Fruit fly (Drosophila melanogaster): ENCODE results near the gene CG5916.

The CG5916 gene

dm6 chr3R:16154682-16155081 lies 7.9 kb downstream of the CG5916 start, which contains the start of gene CG6006:
CG6006 (plus strand) TSS chr3R:16154982.
- no peak for TF ChIP-seq mld (GFP tag; IDR thresholded peaks at IDR 0.05; ENCODE audit: partially characterized antibody)
- TF ChIP-seq ac (GFP tag; optimal IDR thresholded peaks at IDR 0.05) = no peak
- no peak for TF ChIP-seq fd96Cb (tag; optimal IDR thresholded peaks at IDR 0.05)
- no peak for TF ChIP-seq CG6654 (GFP tag; optimal IDR thresholded peaks at IDR 0.05)
- no peak for TF ChIP-seq Hey (tag; optimal IDR thresholded peaks at IDR 0.05)
- no peak for TF ChIP-seq disco-r (GFP tag; optimal IDR thresholded peaks at IDR 0.05)
- TF ChIP-seq org-1 (GFP tag; optimal IDR thresholded peaks at IDR 0.05) = no peak
- no peak for TF ChIP-seq CG7928 (GFP tag; optimal IDR thresholded peaks at IDR 0.05)
- TF ChIP-seq ems (GFP tag; optimal IDR thresholded peaks at IDR 0.05) = no peak
- TF ChIP-seq Med (GFP tag) = peak; percentile 28
- TF ChIP-seq Camta (GFP tag; optimal IDR thresholded peaks at IDR 0.05) = no peak
- TF ChIP-seq Deaf1 (tag; optimal IDR thresholded peaks at IDR 0.05) = peak; percentile 42
- TF ChIP-seq sens (GFP tag) = no peak
- TF ChIP-seq Aef1 (GFP tag; IDR thresholded peaks at IDR 0.05) = no peak
- no peak for TF ChIP-seq CkIIα-i1 (GFP tag; IDR thresholded peaks at IDR 0.05)
- TF ChIP-seq CG8281 (tag; optimal IDR thresholded peaks at IDR 0.05) = no peak
- TF ChIP-seq Mrtf (GFP tag; IDR thresholded peaks at IDR 0.05) = no peak

- peak; percentile 49 for TF ChIP-seq nerfin-1 (tag; optimal IDR thresholded peaks at IDR 0.05)
- no peak for TF ChIP-seq Nf-YB (GFP tag; optimal IDR thresholded peaks at IDR 0.05)
These were observed 9.2 kb downstream of the CG5916 start for dm6 chr3R:16156032-16156431.

- TF ChIP-seq Adf1 (GFP tag; IDR thresholded peaks at IDR 0.05) (peak; percentile 98), CG2678 (tag; optimal IDR thresholded peaks at IDR 0.05) (peak; percentile 77), Nf-YB (GFP tag; optimal IDR thresholded peaks at IDR 0.05) (peak; percentile 35), rib (GFP tag; IDR thresholded peaks at IDR 0.05) (peak; percentile 50; the same call in 1 of the 2 replicates), Dad (GFP tag; optimal IDR thresholded peaks at IDR 0.05) (peak; percentile 14), tio (GFP tag; optimal IDR thresholded peaks at IDR 0.05) (peak; percentile 32), tin (GFP tag; optimal IDR thresholded peaks at IDR 0.05) (no peak), Fer3 (tag; optimal IDR thresholded peaks at IDR 0.05) (peak; percentile 30), Hey (tag; optimal IDR thresholded peaks at IDR 0.05) (no peak), sens (GFP tag) (peak; percentile 71), HmgD (GFP tag; optimal IDR thresholded peaks at IDR 0.05) (no peak), dysf (GFP tag; IDR thresholded peaks at IDR 0.05) (peak; percentile 67; the same call in 2 of the 3 replicates), pan (optimal IDR thresholded peaks at IDR 0.05) (no peak), pan (GFP tag; optimal IDR thresholded peaks at IDR 0.05 in 1 of 2, IDR thresholded peaks at IDR 0.05 in 1 of 2) (peak in 1 of 2 experiments; percentile 61), tgo (GFP tag; IDR thresholded peaks at IDR 0.05) (peak; percentile 50; the same call in 2 of the 3 replicates), Meics (GFP tag; optimal IDR thresholded peaks at IDR 0.05) (peak; percentile 64), HHEX (GFP tag; optimal IDR thresholded peaks at IDR 0.05) (peak; percentile 24), Fer1 (GFP tag; optimal IDR thresholded peaks at IDR 0.05) (peak; percentile 40), oc (tag; optimal IDR thresholded peaks at IDR 0.05) (peak; percentile 21), CG12104 (GFP tag; optimal IDR thresholded peaks at IDR 0.05) (peak; percentile 56), CG18599 (GFP tag; optimal IDR thresholded peaks at IDR 0.05) (peak; percentile 63), CG12299 (tag; optimal IDR thresholded peaks at IDR 0.05) (no peak), CG18262 (tag; optimal IDR thresholded peaks at IDR 0.05) (peak; percentile 52), CG5953 (GFP tag; IDR thresholded peaks at IDR 0.05) (peak; percentile 19; the same call in 1 of the 2 replicates), Camta (GFP tag; optimal IDR thresholded peaks at IDR 0.05) (peak; percentile 0), CG6254 (GFP tag; optimal IDR thresholded peaks at IDR 0.05) (peak; percentile 24), CG10979 (tag; optimal IDR thresholded peaks at IDR 0.05) (peak; percentile 34), CG3847 (GFP tag; IDR thresholded peaks at IDR 0.05) (0 out of 2 replicates have a peak, but pooled peaks have one; percentile 23), Hmx (GFP tag; optimal IDR thresholded peaks at IDR 0.05) (peak; percentile 8), CG8478 (optimal IDR thresholded peaks at IDR 0.05) (no peak), wek (GFP tag; optimal IDR thresholded peaks at IDR 0.05) (no peak), CG10274 (GFP tag; optimal IDR thresholded peaks at IDR 0.05) (peak; percentile 51)
These were observed 10.9 kb downstream of the CG5916 start for dm6 chr3R:16157564-16158242.
